Worm (Caenorhabditis elegans) whole organism, L4 larva: ENCODE data around the gene K01H12.4.

Source experiments
- F10B5.3 ChIP-seq: sonication (generic microtip); optimal IDR thresholded peaks from 2 replicates; lab custom pipeline; 2016; ENCODE audit warnings: mild to moderate bottlenecking, missing genetic modification characterization, missing compliant biosample characterization
- F49E8.2 ChIP-seq: sonication (generic microtip); optimal IDR thresholded peaks from 2 replicates; lab custom pipeline; 2016; ENCODE audit warnings: missing compliant biosample characterization, mild to moderate bottlenecking, missing genetic modification characterization, borderline replicate concordance
- R02D3.7 ChIP-seq: fragments of 150-350 bp; sonication (generic microtip); optimal IDR thresholded peaks from 3 replicates; lab custom pipeline; 2014; ENCODE audit warnings: missing biosample characterization, missing genetic modification characterization
- T26A8.4 ChIP-seq: fragments of 200-800 bp; sonication (Bioruptor generic); IDR thresholded peaks from 2 replicates; pipeline ENCODE4 v1.3.6; 2022; ENCODE audit warnings: missing genetic modification characterization, missing compliant biosample characterization
- Y105C5A.15 ChIP-seq: fragments of 200-800 bp; sonication (Bioruptor generic); IDR thresholded peaks from 2 replicates; pipeline ENCODE4 v1.3.6; 2022; ENCODE audit warnings: missing genetic modification characterization, missing compliant biosample characterization
- aha-1 ChIP-seq: fragments of 150-350 bp; peaks from one replicate; lab custom pipeline; 2014; ENCODE audit warnings: missing biosample characterization, missing genetic modification characterization
- ama-1 ChIP-seq: fragments of 150-350 bp; optimal IDR thresholded peaks from 2 replicates; lab custom pipeline; 2014; ENCODE audit warnings: inconsistent platforms, mixed read lengths
- attf-4 ChIP-seq: sonication (generic microtip); optimal IDR thresholded peaks from 3 replicates; lab custom pipeline; 2017; ENCODE audit warnings: missing biosample characterization, missing genetic modification characterization
- daf-16 ChIP-seq, 3 experiments: sonication (generic microtip); optimal IDR thresholded peaks; 2 replicates each; lab custom pipeline; 2016 to 2017; ENCODE audit warnings: missing genetic modification characterization in 3 of 3, missing genetic modification reagents in 3 of 3, mild to moderate bottlenecking in 2 of 3, missing compliant biosample characterization in 2 of 3, missing biosample characterization in 1 of 3, moderate library complexity in 1 of 3
- dmd-6 ChIP-seq: fragments of 200-800 bp; sonication (Bioruptor generic); IDR thresholded peaks from 2 replicates; pipeline ENCODE4 v1.3.6; 2022; ENCODE audit warnings: missing genetic modification reagents, missing genetic modification characterization, missing compliant biosample characterization
- dmd-9 ChIP-seq: fragments of 200-800 bp; sonication (Bioruptor generic); IDR thresholded peaks from 2 replicates; pipeline ENCODE4 v1.3.6; 2022; ENCODE audit warnings: missing genetic modification reagents, missing genetic modification characterization, missing compliant biosample characterization
- duxl-1 ChIP-seq: sonication (generic microtip); optimal IDR thresholded peaks from 2 replicates; lab custom pipeline; 2016; ENCODE audit warnings: mild to moderate bottlenecking, missing genetic modification characterization, moderate library complexity, missing compliant biosample characterization; ENCODE audit not compliant: poor library complexity
- dve-1 ChIP-seq: sonication (generic microtip); optimal IDR thresholded peaks from 2 replicates; lab custom pipeline; 2017; ENCODE audit warnings: antibody characterized with exemption, mild to moderate bottlenecking, missing genetic modification characterization, missing compliant biosample characterization; ENCODE audit not compliant: insufficient read depth
- egl-43 ChIP-seq: fragments of 200-800 bp; sonication (Bioruptor generic); IDR thresholded peaks from 2 replicates; pipeline ENCODE4 v1.3.6; 2022; ENCODE audit warnings: missing genetic modification reagents, missing genetic modification characterization, missing compliant biosample characterization
- fos-1 ChIP-seq: fragments of 150-350 bp; optimal IDR thresholded peaks from 2 replicates; lab custom pipeline; 2014; ENCODE audit warnings: missing biosample characterization, missing genetic modification characterization
- hif-1 ChIP-seq, 2 experiments: sonication (generic microtip); optimal IDR thresholded peaks; 2 replicates each; lab custom pipeline; 2016 to 2017; ENCODE audit warnings: missing compliant biosample characterization in 2 of 2, missing genetic modification characterization in 2 of 2, missing genetic modification reagents in 2 of 2, missing genotype in 2 of 2, mild to moderate bottlenecking in 1 of 2
- hlh-11 ChIP-seq: fragments of 200-800 bp; sonication (Bioruptor generic); optimal IDR thresholded peaks from 2 replicates; lab custom pipeline; 2018; ENCODE audit warnings: mild to moderate bottlenecking, missing genetic modification characterization, missing compliant biosample characterization
- hlh-30 ChIP-seq: sonication (generic microtip); optimal IDR thresholded peaks from 2 replicates; lab custom pipeline; 2017; ENCODE audit warnings: antibody characterized with exemption, mild to moderate bottlenecking, missing genetic modification characterization, missing compliant biosample characterization; ENCODE audit not compliant: insufficient read depth
- hmg-1.1 ChIP-seq: fragments of 200-800 bp; sonication (Bioruptor generic); IDR thresholded peaks from 2 replicates; pipeline ENCODE4 v1.3.6; 2022; ENCODE audit warnings: missing genetic modification reagents, missing genetic modification characterization, missing compliant biosample characterization
- jun-1 ChIP-seq: fragments of 150-350 bp; optimal IDR thresholded peaks from 2 replicates; lab custom pipeline; 2014; ENCODE audit warnings: missing biosample characterization, missing genetic modification reagents, missing genetic modification characterization
- lin-1 ChIP-seq: fragments of 200-800 bp; sonication (Bioruptor generic); IDR thresholded peaks from 2 replicates; pipeline ENCODE4 v1.3.6; 2022; ENCODE audit warnings: missing genetic modification reagents, missing genetic modification characterization, missing compliant biosample characterization
- lin-13 ChIP-seq: fragments of 150-350 bp; optimal IDR thresholded peaks from 2 replicates; lab custom pipeline; 2014; ENCODE audit warnings: missing biosample characterization, missing genetic modification reagents, missing genetic modification characterization
- lin-29 ChIP-seq: fragments of 200-800 bp; sonication (Bioruptor generic); IDR thresholded peaks from 2 replicates; pipeline ENCODE4 v1.3.6; 2022; ENCODE audit warnings: missing genetic modification reagents, missing genetic modification characterization, missing compliant biosample characterization
- lsy-2 ChIP-seq, 2 experiments: fragments of 150-350 bp in 1 of 2; sonication (generic microtip) in 1 of 2; optimal IDR thresholded peaks; 2 replicates each; lab custom pipeline; 2014 to 2017; ENCODE audit warnings: missing biosample characterization in 2 of 2, missing genetic modification characterization in 2 of 2
- madf-5 ChIP-seq, 2 experiments: fragments of 200-800 bp; sonication (Bioruptor generic); IDR thresholded peaks; 2 replicates each; pipeline ENCODE4 v1.3.6; 2022; ENCODE audit warnings: missing compliant biosample characterization in 2 of 2, missing genetic modification characterization in 2 of 2
- madf-9 ChIP-seq: fragments of 200-800 bp; sonication (Bioruptor generic); conservative IDR thresholded peaks from 2 replicates; pipeline ENCODE4 v1.3.6; 2022; ENCODE audit warnings: missing genetic modification reagents, missing genetic modification characterization, missing compliant biosample characterization
- mdl-1 ChIP-seq, 2 experiments: fragments of 150-350 bp in 1 of 2; sonication (generic microtip) in 1 of 2; optimal IDR thresholded peaks; 2 replicates each; lab custom pipeline; 2014 to 2017; ENCODE audit warnings: missing biosample characterization in 2 of 2, missing genetic modification characterization in 2 of 2
- mep-1 ChIP-seq: fragments of 150-350 bp; sonication (generic microtip); optimal IDR thresholded peaks from 3 replicates; lab custom pipeline; 2014; ENCODE audit warnings: missing biosample characterization, missing genetic modification characterization
- nhr-11 ChIP-seq: fragments of 150-350 bp; optimal IDR thresholded peaks from 2 replicates; lab custom pipeline; 2014; ENCODE audit warnings: missing biosample characterization, missing genetic modification characterization
- nhr-111 ChIP-seq: fragments of 200-800 bp; sonication (Bioruptor generic); optimal IDR thresholded peaks from 2 replicates; lab custom pipeline; 2018; ENCODE audit warnings: mild to moderate bottlenecking, missing genetic modification characterization, missing compliant biosample characterization
- nhr-237 ChIP-seq: sonication (generic microtip); optimal IDR thresholded peaks from 2 replicates; lab custom pipeline; 2017; ENCODE audit warnings: missing biosample characterization, missing genetic modification characterization
- nhr-28 ChIP-seq: fragments of 150-350 bp; optimal IDR thresholded peaks from 2 replicates; lab custom pipeline; 2014; ENCODE audit warnings: missing biosample characterization, missing genetic modification characterization
- nhr-77 ChIP-seq: fragments of 150-350 bp; optimal IDR thresholded peaks from 2 replicates; lab custom pipeline; 2014; ENCODE audit warnings: missing biosample characterization, missing genetic modification characterization
- php-3 ChIP-seq: fragments of 200-800 bp; sonication (Bioruptor generic); IDR thresholded peaks from 2 replicates; pipeline ENCODE4 v1.3.6; 2022; ENCODE audit warnings: missing genetic modification reagents, missing genetic modification characterization, missing compliant biosample characterization
- pqm-1 ChIP-seq: sonication (generic microtip); optimal IDR thresholded peaks from 2 replicates; lab custom pipeline; 2017; ENCODE audit warnings: missing biosample characterization, missing genetic modification characterization
- snpc-1.2 ChIP-seq: fragments of 200-800 bp; sonication (Bioruptor generic); IDR thresholded peaks from 2 replicates; pipeline ENCODE4 v1.3.6; 2022; ENCODE audit warnings: missing genetic modification reagents, missing genetic modification characterization, missing compliant biosample characterization
- tra-1 ChIP-seq: fragments of 200-800 bp; sonication (Bioruptor generic); IDR thresholded peaks from 2 replicates; pipeline ENCODE4 v1.3.6; 2022; ENCODE audit warnings: missing genetic modification reagents, missing genetic modification characterization, missing compliant biosample characterization
- zfp-3 ChIP-seq: fragments of 200-800 bp; sonication (Bioruptor generic); conservative IDR thresholded peaks from 2 replicates; pipeline ENCODE4 v1.3.6; 2022; ENCODE audit warnings: missing genetic modification reagents, missing genetic modification characterization, missing compliant biosample characterization

Gene K01H12.4

DNA sequence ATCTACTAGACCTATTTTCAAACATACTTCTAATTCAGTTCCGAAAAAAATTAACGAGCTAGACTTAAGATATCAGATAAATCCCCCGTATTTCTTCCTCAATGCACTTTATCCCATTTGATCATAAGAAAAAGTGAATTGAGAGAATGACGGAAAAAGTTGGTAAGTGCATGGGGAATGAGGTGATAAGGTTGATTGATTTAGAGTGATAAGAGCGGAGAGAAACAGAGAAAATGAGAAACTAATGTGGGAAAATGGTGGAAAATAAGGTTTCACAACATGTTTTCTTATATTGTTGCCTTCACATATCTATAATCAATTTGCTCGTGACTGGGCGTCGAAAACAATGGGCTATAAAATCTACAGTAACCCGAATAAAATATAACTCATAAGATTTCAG is 22.9 kb downstream of the K01H12.4 start:
- TF ChIP-seq hlh-11 (tag; lab: Kevin White, UChicago) (peak; percentile 69), lin-1 (GFP tag; lab: Robert Waterston, UW) (no peak), dve-1 (peak; percentile 76), nhr-11 (tag; lab: Kevin White, UChicago) (peak; percentile 25), hif-1 (tag; optimal IDR thresholded peaks at IDR 0.05; lab: Kevin White, UChicago) (no peak), hmg-1.1 (GFP tag; lab: Robert Waterston, UW) (no peak), lsy-2 (tag; optimal IDR thresholded peaks at IDR 0.05; lab: Kevin White, UChicago) (peak in 1 of 2 experiments; percentile 72), mep-1 (tag; lab: Kevin White, UChicago) (peak; percentile 17), nhr-28 (peak; percentile 72), hlh-30 (tag; lab: Kevin White, UChicago) (peak; percentile 64), dmd-6 (GFP tag; lab: Robert Waterston, UW) (peak; percentile 57; the same call in 1 of the 2 replicates), nhr-77 (tag; lab: Kevin White, UChicago) (peak; percentile 13), php-3 (GFP tag; lab: Robert Waterston, UW) (0 out of 2 replicates have a peak, but pooled peaks have one; percentile 62), pqm-1 (tag; lab: Kevin White, UChicago) (peak; percentile 52), daf-16 (GFP tag; optimal IDR thresholded peaks at IDR 0.05; lab: Kevin White, UChicago) (peak in 1 of 2 experiments; percentile 69), daf-16 (tag; optimal IDR thresholded peaks at IDR 0.05; lab: Kevin White, UChicago) (peak; percentile 97), aha-1 (peak; percentile 94)
- TF ChIP-seq, all 104 proteins: peak for 13

DNA sequence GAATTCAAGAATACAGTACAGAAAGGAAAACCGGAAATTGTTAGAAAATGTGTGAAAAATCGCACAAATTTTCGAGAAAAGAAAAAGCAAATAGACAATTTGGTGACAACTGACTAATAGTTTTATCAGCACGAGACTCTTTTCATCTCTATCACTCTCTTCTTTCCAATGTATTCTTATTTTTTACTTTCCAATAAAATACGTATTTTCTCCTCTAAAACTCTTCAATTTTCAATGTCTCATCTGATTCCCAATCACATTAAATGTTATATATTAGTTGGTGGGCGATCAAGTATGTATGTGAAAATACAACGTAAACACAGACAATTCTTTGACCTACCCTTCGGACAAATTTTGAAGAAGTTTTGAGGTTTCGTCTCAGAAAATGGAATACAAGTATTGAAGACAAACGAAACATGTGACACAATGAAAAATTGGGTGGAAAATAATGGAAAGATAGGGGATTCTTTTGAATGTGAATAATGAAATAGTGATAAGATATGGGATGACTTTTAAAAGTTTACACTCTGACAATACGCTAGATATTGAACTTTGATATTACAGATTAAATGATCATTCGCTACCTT is 24.4 kb downstream of the K01H12.4 start, which contains the start of gene cka-1:
TSS of gene cka-1 (minus strand) at position 418 of the 587 bp plus-strand sequence.
- TF ChIP-seq fos-1 (tag; lab: Kevin White, UChicago) (no peak), R02D3.7 (tag; lab: Kevin White, UChicago) (no peak), Y105C5A.15 (GFP tag; lab: Robert Waterston, UW) (no peak), madf-5 (GFP tag; IDR thresholded peaks at IDR 0.05; lab: Robert Waterston, UW) (no peak), hlh-11 (tag; lab: Kevin White, UChicago) (peak; percentile 60), tra-1 (0 out of 2 replicates have a peak, but pooled peaks have one; percentile 21), php-3 (GFP tag; lab: Robert Waterston, UW) (peak; percentile 77), daf-16 (GFP tag; optimal IDR thresholded peaks at IDR 0.05; lab: Kevin White, UChicago) (no peak), daf-16 (tag; optimal IDR thresholded peaks at IDR 0.05; lab: Kevin White, UChicago) (peak; percentile 57), snpc-1.2 (GFP tag; lab: Robert Waterston, UW) (no peak), nhr-28 (peak; percentile 31), ama-1 (lab: Kevin White, UChicago) (no peak), lin-29 (no peak), dve-1 (peak; percentile 44), F49E8.2 (no peak), dmd-6 (GFP tag; lab: Robert Waterston, UW) (peak; percentile 61; the same call in 1 of the 2 replicates), pqm-1 (tag; lab: Kevin White, UChicago) (no peak), lin-13 (no peak), hlh-30 (tag; lab: Kevin White, UChicago) (peak; percentile 51), mdl-1 (tag; optimal IDR thresholded peaks at IDR 0.05; lab: Kevin White, UChicago) (peak in 1 of 2 experiments; percentile 59), duxl-1 (tag; lab: Kevin White, UChicago) (no peak), jun-1 (tag; lab: Kevin White, UChicago) (no peak)

DNA sequence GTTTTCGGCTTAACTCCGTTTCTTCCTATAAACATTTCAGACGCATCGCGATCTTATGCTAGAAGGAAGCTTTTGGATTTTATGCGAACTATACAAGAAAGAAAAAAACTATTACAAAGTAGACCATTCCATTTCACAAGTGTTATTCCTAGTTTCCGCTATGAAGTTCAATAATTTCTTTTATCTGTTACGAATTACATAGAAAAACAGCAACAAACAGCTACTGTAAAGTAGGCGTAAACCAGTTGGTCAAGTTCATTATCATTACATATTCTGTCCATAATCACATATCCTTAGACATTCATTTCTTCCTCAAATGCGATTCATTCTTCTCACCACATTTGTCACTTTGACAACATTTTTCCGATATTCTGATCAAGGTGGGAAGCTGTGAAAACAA is 25.3 kb downstream of the K01H12.4 start, which contains the start of gene C28D4.10:
TSS of gene C28D4.10 (plus strand) at position 301 of the 400 bp plus-strand sequence.
- TF ChIP-seq F10B5.3 (no peak), madf-9 (GFP tag; lab: Robert Waterston, UW) (no peak), dmd-9 (GFP tag; lab: Robert Waterston, UW) (no peak), nhr-111 (GFP tag; lab: Kevin White, UChicago) (no peak), nhr-237 (tag; lab: Kevin White, UChicago) (no peak), zfp-3 (GFP tag; lab: Robert Waterston, UW) (no peak), jun-1 (tag; lab: Kevin White, UChicago) (no peak), egl-43 (GFP tag; lab: Robert Waterston, UW) (no peak), attf-4 (tag; lab: Kevin White, UChicago) (no peak), T26A8.4 (GFP tag; lab: Robert Waterston, UW) (no peak), snpc-1.2 (GFP tag; lab: Robert Waterston, UW) (no peak)
- TF ChIP-seq, all 104 proteins: peak for 0
